Worm (Caenorhabditis elegans) whole organism, midembryonic: Measurements from ENCODE around the gene ZK380.4.

Source experiments
- flt-1 ChIP-seq: fragments of 200-800 bp; sonication (Bioruptor generic); IDR thresholded peaks from 2 replicates; pipeline ENCODE4 v1.3.6; 2022; ENCODE audit warnings: missing genetic modification characterization, missing compliant biosample characterization
- ztf-23 ChIP-seq: fragments of 200-800 bp; sonication (Bioruptor generic); IDR thresholded peaks from 2 replicates; pipeline ENCODE4 v1.3.6; 2022; ENCODE audit warnings: missing genetic modification reagents, missing genetic modification characterization, missing compliant biosample characterization

DNA sequence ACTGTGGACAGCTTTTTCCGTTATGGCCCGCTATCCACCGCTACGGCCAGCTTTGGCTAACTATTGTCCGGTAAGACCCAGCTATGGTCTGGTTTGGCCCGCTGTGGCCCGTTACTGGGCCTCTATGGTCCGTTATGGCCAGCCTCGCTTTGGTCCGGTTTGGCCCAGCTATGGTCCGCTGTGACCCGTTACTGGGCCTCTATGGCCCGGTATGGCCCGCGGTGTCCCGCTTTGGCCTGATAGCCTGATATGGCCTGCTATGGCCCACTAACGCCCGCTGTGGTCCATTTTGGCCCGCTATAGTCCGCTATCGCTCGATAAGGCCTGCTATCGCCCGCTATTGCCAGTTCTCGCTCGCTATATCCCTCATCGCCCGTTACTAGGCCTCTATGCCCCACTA, 49.2 kb downstream of the ZK380.4 start:
- TF ChIP-seq ztf-23 (GFP tag; lab: Robert Waterston, UW), result no peak
- TF ChIP-seq flt-1 (GFP tag; lab: Robert Waterston, UW), result no peak
